Fruit fly (Drosophila melanogaster): ENCODE data around the gene Spn38F.

Spn38F gene

DNA sequence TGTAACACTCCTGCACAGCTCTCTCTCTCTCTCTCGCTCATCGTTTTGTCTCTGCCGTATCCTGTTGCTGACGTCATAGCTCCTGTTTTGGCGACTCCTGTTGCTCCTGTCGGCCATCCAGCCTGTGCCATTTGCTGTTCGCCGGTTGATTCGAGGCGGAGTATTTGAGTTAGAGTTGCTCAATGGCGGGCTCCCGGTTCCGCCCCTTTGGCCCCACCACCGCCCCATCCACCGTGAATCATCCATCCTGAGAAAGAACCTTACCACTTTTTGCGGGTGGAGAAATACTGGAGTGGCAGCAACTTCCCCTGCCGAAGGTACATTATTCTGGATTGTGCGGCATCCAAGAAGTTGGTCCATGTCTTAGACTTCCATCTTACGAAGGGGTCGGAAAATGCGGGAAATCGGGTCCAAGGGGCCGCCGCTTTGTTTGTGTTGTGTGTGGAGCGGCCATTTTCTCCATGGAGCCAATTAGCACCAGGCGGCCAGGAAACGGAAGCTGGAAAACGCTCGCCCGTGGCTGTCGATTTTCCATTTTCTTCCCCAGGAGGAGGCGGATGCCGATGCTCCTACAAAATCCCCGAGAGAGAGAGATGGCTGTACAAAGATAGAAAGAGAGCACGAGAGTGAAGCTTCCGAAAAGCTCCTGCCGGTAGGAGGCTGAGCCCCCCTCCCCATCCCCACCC, 29.1 kb downstream of the Spn38F start:
- TF ChIP-seq CG8478 (optimal IDR thresholded peaks at IDR 0.05) = no peak
- no peak for TF ChIP-seq CTCF (optimal IDR thresholded peaks at IDR 0.05)

DNA sequence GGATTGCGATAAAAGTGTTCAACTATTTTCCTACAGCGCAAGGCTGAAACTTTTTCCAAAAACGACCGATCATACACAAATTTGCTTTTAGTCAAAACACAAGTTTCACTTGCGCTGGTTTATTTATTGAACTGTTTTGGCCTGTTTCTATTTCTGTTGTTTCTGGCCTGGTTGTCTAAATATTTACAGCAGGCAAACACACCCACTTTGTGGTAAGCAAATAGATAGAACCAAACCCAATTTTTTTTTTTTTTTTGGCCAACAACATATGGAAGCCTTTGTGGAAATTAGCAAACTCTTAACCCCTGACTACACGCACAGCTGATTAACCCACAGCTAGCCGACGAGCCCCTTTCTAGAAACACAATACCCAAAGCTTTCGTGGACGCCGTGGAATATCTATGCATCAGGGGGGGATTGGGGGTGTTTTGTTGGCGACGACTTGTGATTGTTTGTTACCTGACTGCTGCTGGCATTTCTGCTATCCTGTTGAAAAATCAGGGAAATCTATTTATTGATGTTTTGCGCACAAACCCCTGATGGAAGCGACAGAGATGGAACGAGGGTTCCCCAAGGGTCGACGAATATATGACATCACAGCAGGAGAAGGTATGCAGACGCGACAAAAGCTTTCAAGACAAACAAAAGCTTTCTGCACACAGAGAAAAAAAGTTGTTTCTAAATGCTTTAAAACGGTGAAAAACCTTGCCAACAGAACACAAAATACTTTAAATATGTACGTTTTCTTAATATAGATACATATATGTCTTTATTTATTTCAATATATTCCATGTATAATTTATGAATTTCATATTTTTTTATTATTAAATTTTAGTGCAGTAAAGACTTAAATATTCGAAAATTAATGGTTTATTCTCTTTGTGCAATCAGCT, 29.9 kb downstream of the Spn38F start:
- TF ChIP-seq CTCF (optimal IDR thresholded peaks at IDR 0.05) (no peak), CG8478 (optimal IDR thresholded peaks at IDR 0.05) (no peak)

DNA sequence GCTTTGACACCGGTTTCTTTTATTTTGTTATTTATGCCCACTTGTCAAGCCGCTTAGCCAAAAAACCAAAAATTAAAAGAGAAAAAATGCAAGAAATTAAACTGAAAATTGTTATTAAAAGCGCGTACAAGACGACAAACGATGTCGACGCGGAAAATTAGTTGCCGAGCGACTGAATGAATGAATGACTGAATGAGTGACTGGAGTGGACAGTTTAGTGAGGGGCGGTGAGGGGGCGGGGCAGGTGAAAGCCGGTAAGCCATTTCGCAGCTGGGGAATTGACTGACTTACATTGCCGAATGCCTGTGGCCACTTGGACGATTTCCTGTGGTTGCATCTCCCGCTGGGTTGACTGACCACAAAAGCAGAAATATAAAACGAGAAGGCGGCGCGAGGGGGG, 31.2 kb downstream of the Spn38F start:
- no peak for TF ChIP-seq CG8478 (optimal IDR thresholded peaks at IDR 0.05)
- no peak for TF ChIP-seq CTCF (optimal IDR thresholded peaks at IDR 0.05)

DNA sequence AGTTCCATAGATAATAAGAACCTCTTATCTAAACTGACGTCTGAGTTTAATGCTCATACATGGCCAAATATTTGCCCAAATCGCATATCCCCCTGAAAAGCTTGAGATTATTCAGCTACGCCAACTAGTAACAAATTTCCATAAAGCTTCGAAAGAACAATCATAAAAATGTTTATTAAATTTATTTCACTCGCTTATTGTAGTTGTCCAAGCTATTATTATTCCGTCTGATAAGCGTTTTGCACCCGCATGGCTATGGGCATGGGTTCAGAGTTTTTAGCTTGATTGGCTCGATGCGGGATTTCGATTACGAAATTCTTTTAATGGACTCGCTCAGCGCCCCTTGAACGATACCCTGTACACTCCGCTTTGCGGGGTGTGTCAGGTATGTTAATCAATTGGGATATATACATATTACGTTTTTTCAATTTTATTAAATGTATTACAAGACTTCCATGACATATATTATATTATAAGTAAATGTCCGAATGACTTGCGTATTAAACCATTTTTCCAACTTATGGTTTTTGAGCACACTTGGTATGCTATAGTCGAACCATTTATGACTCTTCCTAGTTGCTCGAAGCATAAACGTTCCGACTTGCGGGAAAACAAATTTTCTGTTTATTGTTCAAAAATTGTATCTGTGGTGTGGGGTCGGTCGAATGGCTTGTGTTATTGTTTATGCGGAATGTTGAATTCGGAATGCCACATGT, 32.0 kb downstream of the Spn38F start:
- no peak for TF ChIP-seq CG8478 (optimal IDR thresholded peaks at IDR 0.05)
- TF ChIP-seq CTCF (optimal IDR thresholded peaks at IDR 0.05) = no peak

DNA sequence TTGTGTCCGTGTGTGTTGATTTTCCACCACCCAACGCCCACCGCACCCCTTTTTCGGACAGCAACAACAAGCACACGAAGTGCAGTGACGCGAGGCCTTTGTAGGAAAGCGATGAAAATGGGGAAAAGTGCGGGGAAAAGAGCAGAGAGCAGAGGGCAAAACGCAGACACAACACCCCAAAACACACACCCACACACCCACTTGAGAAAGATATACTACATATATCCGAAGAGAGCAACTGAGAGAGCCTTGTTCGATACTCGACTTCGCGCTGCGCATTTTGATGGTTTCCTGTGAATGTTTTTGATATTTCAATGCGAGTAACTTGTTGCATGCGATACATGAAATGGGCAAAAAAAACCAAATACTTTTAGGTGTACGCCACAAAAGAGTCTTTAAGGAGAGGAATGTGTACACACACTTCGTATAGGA, 34.0 kb downstream of the Spn38F start:
- TF ChIP-seq CG8478 (optimal IDR thresholded peaks at IDR 0.05) (no peak), CTCF (optimal IDR thresholded peaks at IDR 0.05) (no peak)

DNA sequence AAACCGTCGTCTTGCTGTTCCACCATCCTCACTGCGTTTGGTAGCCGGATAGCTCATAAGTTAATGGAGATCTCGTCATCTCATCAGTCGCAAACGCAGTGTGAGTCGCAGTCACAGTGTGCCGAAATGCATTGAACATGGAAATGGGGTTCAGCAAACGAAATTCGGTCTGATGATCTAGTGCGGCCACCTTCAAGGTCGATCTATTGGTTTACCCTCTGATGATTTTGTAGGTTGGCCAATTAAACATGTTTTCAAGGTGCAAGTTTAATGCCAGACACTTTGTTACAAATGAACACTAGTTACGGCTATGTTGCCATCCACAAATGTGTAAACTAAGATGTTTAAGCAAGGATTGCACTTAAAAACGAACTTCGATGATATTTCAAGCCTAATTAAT, 34.9 kb downstream of the Spn38F start:
- TF ChIP-seq CTCF (optimal IDR thresholded peaks at IDR 0.05) = no peak
- no peak for TF ChIP-seq CG8478 (optimal IDR thresholded peaks at IDR 0.05)

DNA sequence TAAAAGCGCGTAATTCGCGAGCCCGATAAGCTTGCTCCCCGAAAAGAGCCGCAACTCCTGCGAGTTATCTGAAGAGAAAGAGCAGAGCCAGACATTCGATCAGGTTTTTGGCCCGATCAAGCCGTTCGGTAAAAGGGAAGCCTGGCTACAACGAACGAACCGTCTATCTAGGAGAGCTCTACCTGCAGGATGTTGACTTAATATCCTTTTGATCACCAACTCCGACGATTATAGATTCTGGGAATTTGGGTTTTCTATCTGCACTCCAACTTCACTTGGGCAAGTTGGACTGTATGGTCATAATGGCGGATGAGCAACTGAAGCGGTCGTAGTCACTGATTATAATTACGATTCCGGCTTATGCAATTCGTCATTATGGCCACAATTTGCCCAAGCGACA, 35.6 kb downstream of the Spn38F start:
- no peak for TF ChIP-seq CTCF (optimal IDR thresholded peaks at IDR 0.05)
- no peak for TF ChIP-seq CG8478 (optimal IDR thresholded peaks at IDR 0.05)

DNA sequence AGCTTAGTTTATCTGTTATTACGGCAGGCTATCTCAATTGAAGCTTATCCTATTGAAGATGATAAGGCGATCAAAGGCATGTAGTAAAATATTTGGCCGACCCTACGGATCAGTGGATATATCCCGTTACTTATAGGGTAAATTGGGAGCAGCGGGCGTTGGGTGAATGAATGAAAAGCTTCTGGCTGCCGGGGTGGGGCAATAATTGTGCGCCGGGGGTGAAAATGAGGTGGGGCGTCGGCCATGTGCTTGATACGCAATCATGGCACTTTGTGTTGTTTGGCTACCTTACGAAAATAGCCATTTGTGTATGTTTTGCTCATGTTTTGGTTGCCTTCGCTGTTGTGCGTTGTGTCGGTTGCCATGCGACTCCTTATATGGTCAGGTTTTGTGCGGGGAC, 36.0 kb downstream of the Spn38F start:
- TF ChIP-seq CG8478 (optimal IDR thresholded peaks at IDR 0.05) = no peak

DNA sequence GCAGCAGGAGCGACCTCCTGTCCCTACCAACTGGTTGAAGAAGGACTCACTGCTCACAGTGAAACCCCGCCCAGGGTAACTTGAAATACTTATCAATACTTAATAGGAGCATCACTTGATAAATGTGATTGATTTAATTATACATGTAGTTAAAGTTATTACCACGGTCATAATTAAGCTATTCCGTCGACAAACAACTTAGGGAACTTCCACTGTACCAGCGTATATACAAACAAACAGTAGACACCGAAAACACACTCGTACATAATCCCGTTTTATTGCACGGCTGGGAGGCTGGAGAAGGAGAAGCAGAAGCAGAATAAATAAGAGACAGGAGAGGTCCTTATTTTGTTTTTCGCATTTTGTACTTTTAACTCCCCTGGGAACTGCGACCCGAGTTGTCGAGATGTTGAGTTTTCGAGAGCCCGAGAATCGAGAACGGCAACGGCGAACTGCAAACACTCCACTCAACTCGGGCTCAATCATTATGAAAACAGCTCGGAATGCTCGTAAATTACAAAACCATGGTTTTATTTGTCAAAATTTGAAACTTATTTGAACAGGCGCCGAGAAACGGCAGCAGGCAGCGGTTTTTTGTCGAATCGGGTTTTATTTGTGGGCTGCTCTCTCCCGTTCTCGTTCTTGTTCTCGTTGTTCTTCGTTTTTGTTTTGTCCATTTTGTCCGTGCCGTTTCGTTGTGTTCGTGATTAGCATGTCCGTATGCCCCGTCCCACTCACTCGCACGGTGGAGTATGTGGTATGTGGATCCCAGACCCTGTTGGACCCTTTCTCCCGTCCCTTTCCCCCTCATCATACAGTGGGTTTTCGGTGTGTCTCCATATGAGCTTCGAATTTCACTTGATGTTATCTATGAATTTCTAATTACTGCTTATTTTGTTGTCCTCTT, 37.5 kb downstream of the Spn38F start:
- TF ChIP-seq CG8478 (optimal IDR thresholded peaks at IDR 0.05) (no peak), CTCF (optimal IDR thresholded peaks at IDR 0.05) (no peak)

DNA sequence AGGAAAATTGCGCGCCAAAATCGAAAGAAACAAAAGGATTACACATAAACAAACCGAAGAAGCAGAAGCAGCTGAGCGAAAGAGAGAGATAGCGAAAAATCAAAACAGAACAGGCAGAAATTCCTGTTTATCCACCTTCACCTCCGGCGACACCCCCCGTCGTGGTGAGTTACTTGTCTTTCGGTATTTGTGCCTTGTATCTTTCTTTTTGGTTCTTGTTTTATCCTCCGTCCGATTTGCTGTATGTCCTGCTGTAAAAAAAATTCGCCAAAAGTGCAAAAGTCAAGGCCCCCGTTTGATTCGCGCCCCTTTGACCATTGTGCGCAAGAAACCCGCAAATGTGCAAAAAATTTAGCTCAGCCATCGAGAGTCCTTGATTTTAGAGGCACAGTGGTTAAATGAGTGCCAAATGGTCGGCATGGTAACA, 39.4 kb downstream of the Spn38F start:
- TF ChIP-seq CG8478 (optimal IDR thresholded peaks at IDR 0.05) (no peak), CTCF (optimal IDR thresholded peaks at IDR 0.05) (no peak)

DNA sequence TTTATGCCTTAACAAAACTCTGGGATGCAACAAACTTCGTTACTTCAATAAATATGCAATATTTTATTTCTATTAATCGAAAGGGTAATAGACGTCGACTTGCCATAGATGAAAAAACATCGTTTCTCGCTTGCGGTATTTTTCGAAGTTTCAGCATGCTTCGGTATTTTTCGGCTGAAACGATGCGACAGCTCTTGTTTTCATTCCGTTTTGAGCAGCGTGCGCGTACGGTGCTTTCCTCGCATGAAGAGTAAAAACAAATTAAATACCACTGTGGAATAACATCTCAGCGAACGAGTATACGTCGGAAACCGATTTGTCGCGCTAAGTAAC, 40.3 kb downstream of the Spn38F start, which contains the start of gene CG9328:
CG9328 (plus strand) TSS at position 201 of the 333 bp plus-strand sequence.
- no peak for TF ChIP-seq CTCF (optimal IDR thresholded peaks at IDR 0.05)
- TF ChIP-seq CG8478 (optimal IDR thresholded peaks at IDR 0.05) = no peak

DNA sequence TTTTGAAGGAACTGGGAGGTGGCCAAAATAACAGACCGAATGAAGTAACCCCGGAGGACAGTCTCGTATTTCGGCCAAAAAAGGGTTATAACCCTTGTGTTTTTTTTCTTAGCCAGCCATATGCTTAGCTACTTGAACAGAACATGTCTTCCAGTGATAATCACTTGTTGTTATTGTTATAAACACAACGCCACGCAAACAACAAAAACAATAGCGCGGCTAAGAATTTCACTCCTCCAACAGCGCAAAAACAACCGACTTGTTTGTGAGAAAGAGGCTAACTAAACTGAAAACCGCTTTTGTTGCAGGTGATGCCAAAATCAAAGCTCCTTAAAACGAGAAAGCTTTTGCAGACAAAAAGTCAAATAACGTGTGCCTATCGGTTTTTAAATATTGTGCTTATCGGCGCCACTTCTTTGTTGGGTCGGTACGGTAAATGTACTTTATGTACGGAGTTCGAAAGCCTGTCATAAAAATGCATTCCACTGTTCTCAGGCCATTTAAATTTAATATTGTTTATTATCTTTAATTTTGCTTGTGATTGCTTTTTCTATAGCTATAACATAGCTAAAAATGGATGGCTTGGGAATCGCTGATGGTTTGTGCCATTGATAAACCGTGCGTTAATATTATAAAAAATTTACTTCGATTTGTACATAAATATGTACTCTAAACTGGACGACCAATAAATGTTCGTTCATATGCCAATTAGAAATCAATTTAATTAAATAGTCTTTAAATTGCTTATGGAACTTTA, 40.8 kb downstream of the Spn38F start, which contains the start of gene vari:
vari (minus strand) TSS at position 285 of the 757 bp plus-strand sequence.
- TF ChIP-seq CG8478 (optimal IDR thresholded peaks at IDR 0.05) = no peak
- TF ChIP-seq CTCF (optimal IDR thresholded peaks at IDR 0.05) = no peak

DNA sequence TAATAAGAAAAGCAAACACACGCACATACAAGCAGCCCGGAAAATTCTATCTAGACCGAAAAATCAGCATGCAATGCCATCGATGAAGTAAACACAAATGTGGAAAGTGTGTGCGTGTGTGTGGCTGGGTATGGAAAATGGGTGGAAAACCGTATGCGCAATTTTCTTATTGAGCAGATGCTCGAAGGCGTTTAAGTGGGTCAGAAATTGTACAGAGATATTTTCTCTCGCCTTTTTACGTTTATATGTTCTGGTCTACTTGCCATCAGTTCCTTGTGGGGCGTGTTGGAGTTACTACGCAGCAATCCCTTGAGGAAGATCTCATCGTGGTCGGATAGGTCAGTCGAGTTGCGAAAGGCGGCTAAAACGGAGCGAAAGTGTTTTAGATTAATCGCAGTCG, 42.0 kb downstream of the Spn38F start:
- TF ChIP-seq CTCF (optimal IDR thresholded peaks at IDR 0.05) (no peak), CG8478 (optimal IDR thresholded peaks at IDR 0.05) (no peak)

DNA sequence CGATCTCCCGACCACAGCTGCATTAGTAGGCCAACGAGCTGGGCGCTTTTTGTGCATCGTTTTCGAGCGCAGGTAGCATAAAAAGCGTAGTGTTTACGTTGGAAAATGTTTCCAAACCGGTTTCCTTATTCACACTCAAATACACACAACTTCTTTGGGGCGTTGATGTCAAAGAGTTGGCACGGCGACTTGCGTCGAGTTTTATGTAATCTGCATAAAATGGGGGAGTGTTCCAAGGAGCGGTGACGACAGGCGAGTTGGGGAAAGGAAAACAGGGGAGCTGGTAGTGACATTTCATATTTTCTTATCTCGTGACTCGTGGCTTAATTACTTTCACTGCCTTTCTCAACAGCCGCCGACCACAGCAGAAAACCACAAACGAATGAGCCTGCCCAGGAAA, 43.1 kb downstream of the Spn38F start:
- TF ChIP-seq CG8478 (optimal IDR thresholded peaks at IDR 0.05) (no peak), CTCF (optimal IDR thresholded peaks at IDR 0.05) (no peak)
